Worm (Caenorhabditis elegans) whole organism, L4 larva: ENCODE measurements around the gene nhr-176.

Experiments
- R02D3.7 ChIP-seq: fragments of 150-350 bp; sonication (generic microtip); optimal IDR thresholded peaks from 3 replicates; lab custom pipeline; 2014; ENCODE audit warnings: missing biosample characterization, missing genetic modification characterization
- Y5F2A.4 ChIP-seq: fragments of 200-800 bp; sonication (Bioruptor generic); optimal IDR thresholded peaks from 2 replicates; lab custom pipeline; 2018; ENCODE audit warnings: mild to moderate bottlenecking, missing genetic modification characterization, missing compliant biosample characterization
- ama-1 ChIP-seq: fragments of 150-350 bp; optimal IDR thresholded peaks from 2 replicates; lab custom pipeline; 2014; ENCODE audit warnings: inconsistent platforms, mixed read lengths
- fkh-10 ChIP-seq: fragments of 150-350 bp; optimal IDR thresholded peaks from 2 replicates; lab custom pipeline; 2014; ENCODE audit warnings: missing biosample characterization, missing genetic modification reagents, missing genetic modification characterization
- fos-1 ChIP-seq: fragments of 150-350 bp; optimal IDR thresholded peaks from 2 replicates; lab custom pipeline; 2014; ENCODE audit warnings: missing biosample characterization, missing genetic modification characterization
- mep-1 ChIP-seq: fragments of 150-350 bp; sonication (generic microtip); optimal IDR thresholded peaks from 3 replicates; lab custom pipeline; 2014; ENCODE audit warnings: missing biosample characterization, missing genetic modification characterization

DNA sequence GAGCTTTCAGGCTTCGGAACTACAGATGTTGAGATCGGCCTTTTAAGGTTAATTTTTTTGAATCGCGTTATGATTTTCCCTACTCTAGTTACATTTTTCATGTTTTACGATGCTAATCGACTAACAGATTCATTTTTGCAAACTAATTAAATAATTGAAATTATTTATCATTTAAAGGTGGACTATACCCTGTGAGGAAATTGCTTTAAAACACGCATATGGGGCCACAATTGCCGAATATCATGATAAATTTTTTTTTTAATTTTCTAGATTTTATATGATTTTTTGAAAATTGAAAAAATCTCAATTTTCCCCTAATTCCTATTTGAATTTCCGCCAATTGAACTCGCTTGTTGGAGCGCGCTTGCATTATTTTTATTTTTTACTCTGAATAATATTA, 9.1 kb upstream of the nhr-176 start, which contains the start of gene fbxa-100:
- TF ChIP-seq fkh-10 (GFP tag; lab: Kevin White, UChicago) = no peak
- no peak for TF ChIP-seq R02D3.7
- no peak for TF ChIP-seq Y5F2A.4 (GFP tag; lab: Kevin White, UChicago)
- no peak for TF ChIP-seq fos-1
- TF ChIP-seq mep-1 (tag; lab: Kevin White, UChicago) = no peak
- TF ChIP-seq ama-1 = no peak
